Worm (Caenorhabditis elegans) whole organism, L4 larva: ENCODE results near the gene ipla-2.

Experiments
- F37D6.2 ChIP-seq: sonication (generic microtip); optimal IDR thresholded peaks from 2 replicates; lab custom pipeline; 2016; ENCODE audit warnings: mild to moderate bottlenecking, missing genetic modification characterization, missing compliant biosample characterization
- T26A8.4 ChIP-seq: fragments of 200-800 bp; sonication (Bioruptor generic); IDR thresholded peaks from 2 replicates; pipeline ENCODE4 v1.3.6; 2022; ENCODE audit warnings: missing genetic modification characterization, missing compliant biosample characterization
- aha-1 ChIP-seq: fragments of 150-350 bp; peaks from one replicate; lab custom pipeline; 2014; ENCODE audit warnings: missing biosample characterization, missing genetic modification characterization
- ctbp-1 ChIP-seq: fragments of 200-800 bp; sonication (Bioruptor generic); IDR thresholded peaks from 2 replicates; pipeline ENCODE4 v1.3.6; 2022; ENCODE audit warnings: missing genetic modification reagents, missing genetic modification characterization, missing compliant biosample characterization
- fkh-10 ChIP-seq: fragments of 150-350 bp; optimal IDR thresholded peaks from 2 replicates; lab custom pipeline; 2014; ENCODE audit warnings: missing biosample characterization, missing genetic modification reagents, missing genetic modification characterization
- hlh-11 ChIP-seq: fragments of 200-800 bp; sonication (Bioruptor generic); optimal IDR thresholded peaks from 2 replicates; lab custom pipeline; 2018; ENCODE audit warnings: mild to moderate bottlenecking, missing genetic modification characterization, missing compliant biosample characterization
- hlh-30 ChIP-seq: sonication (generic microtip); optimal IDR thresholded peaks from 2 replicates; lab custom pipeline; 2017; ENCODE audit warnings: antibody characterized with exemption, mild to moderate bottlenecking, missing genetic modification characterization, missing compliant biosample characterization; ENCODE audit not compliant: insufficient read depth
- lin-38 ChIP-seq: fragments of 200-800 bp; sonication (Bioruptor generic); IDR thresholded peaks from 2 replicates; pipeline ENCODE4 v1.3.6; 2022; ENCODE audit warnings: missing genetic modification reagents, missing genetic modification characterization, missing compliant biosample characterization
- lin-39 ChIP-seq: fragments of 150-350 bp; optimal IDR thresholded peaks from 2 replicates; lab custom pipeline; 2014; ENCODE audit warnings: missing biosample characterization, missing genetic modification reagents, missing genetic modification characterization
- madf-5 ChIP-seq, 2 experiments: fragments of 200-800 bp; sonication (Bioruptor generic); IDR thresholded peaks; 2 replicates each; pipeline ENCODE4 v1.3.6; 2022; ENCODE audit warnings: missing compliant biosample characterization in 2 of 2, missing genetic modification characterization in 2 of 2
- mdt-29 ChIP-seq: fragments of 200-800 bp; sonication (Bioruptor generic); IDR thresholded peaks from 2 replicates; pipeline ENCODE4 v1.3.6; 2022; ENCODE audit warnings: missing genetic modification reagents, missing genetic modification characterization, missing compliant biosample characterization
- mes-2 ChIP-seq: sonication (generic microtip); optimal IDR thresholded peaks from 2 replicates; lab custom pipeline; 2016; ENCODE audit warnings: missing genotype, mild to moderate bottlenecking, missing genetic modification characterization, missing compliant biosample characterization; ENCODE audit not compliant: poor library complexity, severe bottlenecking
- mxl-3 ChIP-seq: fragments of 200-800 bp; sonication (Bioruptor generic); optimal IDR thresholded peaks from 2 replicates; lab custom pipeline; 2018; ENCODE audit warnings: mild to moderate bottlenecking, missing genetic modification characterization, missing compliant biosample characterization
- nhr-10 ChIP-seq: fragments of 150-350 bp; optimal IDR thresholded peaks from 2 replicates; lab custom pipeline; 2014; ENCODE audit warnings: missing biosample characterization, missing genetic modification characterization
- nhr-6 ChIP-seq: fragments of 150-350 bp; optimal IDR thresholded peaks from 2 replicates; lab custom pipeline; 2014; ENCODE audit warnings: missing biosample characterization, missing genetic modification characterization
- nhr-77 ChIP-seq: fragments of 150-350 bp; optimal IDR thresholded peaks from 2 replicates; lab custom pipeline; 2014; ENCODE audit warnings: missing biosample characterization, missing genetic modification characterization
- rbr-2 ChIP-seq: sonication (generic microtip); optimal IDR thresholded peaks from 2 replicates; lab custom pipeline; 2016; ENCODE audit warnings: missing genotype, missing genetic modification characterization, missing compliant biosample characterization
- snpc-4 ChIP-seq: fragments of 150-350 bp; optimal IDR thresholded peaks from 2 replicates; lab custom pipeline; 2014; ENCODE audit warnings: missing biosample characterization, missing genetic modification characterization
- tag-97 ChIP-seq: fragments of 200-800 bp; sonication (Bioruptor generic); IDR thresholded peaks from 2 replicates; pipeline ENCODE4 v1.3.6; 2022; ENCODE audit warnings: missing genetic modification characterization, missing compliant biosample characterization
- zag-1 ChIP-seq: fragments of 150-350 bp; optimal IDR thresholded peaks from 2 replicates; lab custom pipeline; 2014; ENCODE audit warnings: missing biosample characterization, missing genetic modification characterization
- ztf-7 ChIP-seq: fragments of 150-350 bp; optimal IDR thresholded peaks from 2 replicates; lab custom pipeline; 2014; ENCODE audit warnings: missing biosample characterization, missing genetic modification characterization

Gene ipla-2

DNA sequence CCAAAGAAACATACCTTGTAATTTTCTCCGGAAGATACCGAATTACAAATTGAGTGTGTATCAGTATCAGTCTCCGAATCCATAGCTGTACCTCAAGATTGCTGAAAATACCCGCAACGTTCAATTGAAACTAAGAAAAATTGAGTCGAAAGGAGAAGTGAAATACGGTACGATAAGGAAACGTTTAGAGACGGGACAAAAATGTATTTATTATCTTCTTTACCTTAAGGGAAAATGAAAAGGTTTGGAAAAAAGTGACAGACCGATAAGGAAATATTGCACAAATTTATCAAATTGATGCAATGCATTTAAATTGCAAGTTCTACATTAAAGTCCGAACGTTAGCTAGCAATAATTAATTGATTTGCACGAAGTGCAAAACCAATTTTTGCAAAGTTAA is 48.7 kb downstream of the ipla-2 start, which contains the start of gene F36G3.1:
Gene F36G3.1, minus strand, starts transcription at position 101 of the 400 bp plus-strand sequence.
- no peak for TF ChIP-seq F37D6.2 (tag; lab: Kevin White, UChicago)
- TF ChIP-seq fkh-10 (GFP tag; lab: Kevin White, UChicago), result no peak
- no peak for TF ChIP-seq ztf-7 (tag; lab: Kevin White, UChicago)
- TF ChIP-seq lin-38 (GFP tag; lab: Robert Waterston, UW), result no peak
- no peak for TF ChIP-seq nhr-10
- no peak for TF ChIP-seq snpc-4 (tag; lab: Kevin White, UChicago)
- TF ChIP-seq tag-97 (GFP tag; lab: Robert Waterston, UW), result no peak
- TF ChIP-seq madf-5 (GFP tag; IDR thresholded peaks at IDR 0.05; lab: Robert Waterston, UW), result no peak
- TF ChIP-seq rbr-2, result no peak
- TF ChIP-seq hlh-30 (tag; lab: Kevin White, UChicago), result no peak
- no peak for TF ChIP-seq ctbp-1 (GFP tag; lab: Robert Waterston, UW)
- no peak for TF ChIP-seq nhr-77
- TF ChIP-seq T26A8.4 (GFP tag; lab: Robert Waterston, UW), result no peak
- no peak for TF ChIP-seq lin-39 (tag; lab: Kevin White, UChicago)
- TF ChIP-seq mxl-3 (GFP tag; lab: Kevin White, UChicago), result no peak
- TF ChIP-seq mdt-29 (GFP tag; lab: Robert Waterston, UW), result no peak

DNA sequence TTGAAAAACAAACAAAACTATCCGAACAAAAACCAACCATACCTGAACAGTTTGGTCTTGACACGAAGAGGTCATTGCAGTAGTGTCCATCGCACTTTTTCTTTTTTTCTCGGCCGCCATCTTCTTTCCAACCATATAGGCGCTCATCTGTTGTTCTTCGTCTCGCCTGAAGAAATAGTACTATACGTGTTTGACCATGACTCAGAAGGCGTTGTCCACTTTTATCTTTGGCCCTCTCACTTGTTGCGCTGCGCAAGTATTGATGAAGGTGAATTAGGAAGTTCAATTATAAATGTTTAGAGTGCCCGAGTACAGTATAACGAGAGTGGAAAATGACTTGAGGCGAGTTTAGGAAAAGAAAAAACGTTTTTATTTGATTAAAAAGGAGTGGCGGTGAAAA is 52.0 kb downstream of the ipla-2 start:
- TF ChIP-seq nhr-6 (tag; lab: Kevin White, UChicago) (peak; percentile 52), hlh-11 (tag; lab: Kevin White, UChicago) (peak; percentile 1), nhr-77 (no peak), aha-1 (tag; lab: Kevin White, UChicago) (peak; percentile 22), madf-5 (GFP tag; IDR thresholded peaks at IDR 0.05; lab: Robert Waterston, UW) (no peak), mes-2 (tag; lab: Kevin White, UChicago) (peak; percentile 20), zag-1 (tag; lab: Kevin White, UChicago) (no peak)
- TF ChIP-seq, all 104 proteins: peak for 4
